Fruit fly (Drosophila melanogaster) whole organism: Measurements from ENCODE around the gene cerv.

Experiments
- Dll ChIP-seq: fragments of >200 bp; optimal IDR thresholded peaks from 2 replicates; lab custom pipeline; 2017
- pan ChIP-seq: fragments of >200 bp; optimal IDR thresholded peaks from 2 replicates; lab custom pipeline; 2017
- psq ChIP-seq: fragments of >200 bp; optimal IDR thresholded peaks from 2 replicates; lab custom pipeline; 2017
- usp ChIP-seq: fragments of >200 bp; optimal IDR thresholded peaks from 2 replicates; lab custom pipeline; 2017; ENCODE audit warnings: missing biosample characterization, missing genetic modification characterization, mixed read lengths

DNA sequence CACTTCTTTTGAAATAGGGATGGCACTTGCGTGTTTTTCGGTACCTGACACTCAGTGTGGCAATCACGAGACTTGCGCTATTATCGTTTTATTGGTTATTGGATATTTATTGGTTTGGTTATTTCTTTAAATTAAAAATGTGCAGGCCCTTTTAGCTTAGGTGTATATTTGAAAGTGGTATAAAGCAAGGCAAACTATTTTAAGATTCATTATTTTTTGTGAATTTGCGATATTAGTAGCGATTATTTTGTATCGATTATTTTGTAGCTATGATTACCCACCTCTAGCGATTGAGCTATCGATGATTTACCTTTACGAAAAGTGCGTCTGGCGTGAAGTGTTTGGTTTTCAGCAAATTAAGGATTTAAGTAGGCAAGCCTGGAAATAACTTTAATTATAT lies 4.9 kb upstream of the cerv start, which contains the start of the genes CG9215 and CG8097:
- TF ChIP-seq usp: no peak
- TF ChIP-seq psq: no peak
- no peak for TF ChIP-seq Dll
- TF ChIP-seq pan (lab: Kevin White, UChicago): no peak
